Fruit fly (Drosophila melanogaster): ENCODE data around the gene CG5157.

The CG5157 gene

dm6 chr3L:16097393-16097884 lies 40.2 kb downstream of the CG5157 start, which contains the start of the genes CG13074 and ATPsynbetaL:
CG13074 (minus strand) TSS chr3L:16097493.
ATPsynbetaL (plus strand) TSS chr3L:16097834.
- TF ChIP-seq CG14711 (tag; optimal IDR thresholded peaks at IDR 0.05) (no peak), CG33017 (tag; optimal IDR thresholded peaks at IDR 0.05) (no peak), ovo (GFP tag; optimal IDR thresholded peaks at IDR 0.05) (no peak), toe (GFP tag; optimal IDR thresholded peaks at IDR 0.05) (no peak), kay (GFP tag; ENCODE audit: borderline replicate concordance) (no peak), cic (GFP tag; optimal IDR thresholded peaks at IDR 0.05) (no peak), cnc (optimal IDR thresholded peaks at IDR 0.05) (no peak), Mnt (GFP tag; optimal IDR thresholded peaks at IDR 0.05) (no peak), pad (GFP tag; optimal IDR thresholded peaks at IDR 0.05) (no peak), CG7045 (GFP tag; optimal IDR thresholded peaks at IDR 0.05) (no peak), CG7101 (tag; optimal IDR thresholded peaks at IDR 0.05) (no peak), tj (GFP tag; optimal IDR thresholded peaks at IDR 0.05) (no peak)

dm6 chr3L:16090330-16090803 lies 47.3 kb downstream of the CG5157 start, which contains the start of the genes CG5235 and ClC-c:
CG5235 (minus strand) TSS chr3L:16090392.
ClC-c (plus strand) TSS chr3L:16090454.
- TF ChIP-seq CG7045 (GFP tag; optimal IDR thresholded peaks at IDR 0.05) (no peak), Clk (GFP tag; optimal IDR thresholded peaks at IDR 0.05) (no peak), cnc (optimal IDR thresholded peaks at IDR 0.05) (no peak), CG14711 (tag; optimal IDR thresholded peaks at IDR 0.05) (peak; percentile 31), Hr96 (GFP tag; optimal IDR thresholded peaks at IDR 0.05) (no peak), kay (GFP tag; ENCODE audit: borderline replicate concordance) (no peak), toe (GFP tag; optimal IDR thresholded peaks at IDR 0.05) (no peak), Mnt (GFP tag; optimal IDR thresholded peaks at IDR 0.05) (peak; percentile 38), cic (GFP tag; optimal IDR thresholded peaks at IDR 0.05) (peak; percentile 32), tj (GFP tag; optimal IDR thresholded peaks at IDR 0.05) (peak; percentile 71), bab1 (GFP tag; optimal IDR thresholded peaks at IDR 0.05) (peak; percentile 51), ovo (GFP tag; optimal IDR thresholded peaks at IDR 0.05) (no peak), CG7101 (tag; optimal IDR thresholded peaks at IDR 0.05) (peak; percentile 43), CG1620 (GFP tag; optimal IDR thresholded peaks at IDR 0.05) (no peak)

dm6 chr3L:16087323-16087816 lies 50.3 kb downstream of the CG5157 start, which contains the start of gene Tasp1:
Tasp1 (minus strand) TSS chr3L:16087525.
- TF ChIP-seq pad (GFP tag; optimal IDR thresholded peaks at IDR 0.05) (no peak), CG14711 (tag; optimal IDR thresholded peaks at IDR 0.05) (peak; percentile 44), CG33017 (tag; optimal IDR thresholded peaks at IDR 0.05) (peak; percentile 31), tj (GFP tag; optimal IDR thresholded peaks at IDR 0.05) (peak; percentile 13), bab1 (GFP tag; optimal IDR thresholded peaks at IDR 0.05) (peak; percentile 72), Hr96 (GFP tag; optimal IDR thresholded peaks at IDR 0.05) (no peak), CG5204 (GFP tag; optimal IDR thresholded peaks at IDR 0.05) (no peak), cic (GFP tag; optimal IDR thresholded peaks at IDR 0.05) (no peak), ovo (GFP tag; optimal IDR thresholded peaks at IDR 0.05) (no peak), cnc (optimal IDR thresholded peaks at IDR 0.05) (no peak), CG11617 (GFP tag; optimal IDR thresholded peaks at IDR 0.05) (peak; percentile 22), CG7101 (tag; optimal IDR thresholded peaks at IDR 0.05) (peak; percentile 59), kay (GFP tag; ENCODE audit: borderline replicate concordance) (no peak), CG12768 (GFP tag; optimal IDR thresholded peaks at IDR 0.05) (no peak), Crg-1 (GFP tag; optimal IDR thresholded peaks at IDR 0.05) (no peak), Clk (GFP tag; optimal IDR thresholded peaks at IDR 0.05) (no peak), toe (GFP tag; optimal IDR thresholded peaks at IDR 0.05) (no peak), CG1620 (GFP tag; optimal IDR thresholded peaks at IDR 0.05) (no peak), Mnt (GFP tag; optimal IDR thresholded peaks at IDR 0.05) (peak; percentile 37), CG7045 (GFP tag; optimal IDR thresholded peaks at IDR 0.05) (no peak)
